Fruit fly (Drosophila melanogaster) whole organism, larva: Measurements from ENCODE around the gene Nin.

Experiments
- noc ChIP-seq: fragments of 200-800 bp; sonication (Bioruptor generic); optimal IDR thresholded peaks from 3 replicates; lab custom pipeline; 2019; ENCODE audit warnings: missing biosample characterization, mild to moderate bottlenecking, missing genetic modification characterization, moderate library complexity

Nin gene

dm6 chr2L:5225547-5226213 is 52.7 kb downstream of the Nin start:
- TF ChIP-seq noc (tag; lab: Kevin White, UChicago) = no peak

dm6 chr2L:5224724-5225319 is 53.5 kb downstream of the Nin start:
- no peak for TF ChIP-seq noc (tag; lab: Kevin White, UChicago)

dm6 chr2L:5223317-5223716 is 55.0 kb downstream of the Nin start:
- TF ChIP-seq noc (tag; lab: Kevin White, UChicago) = no peak
